Worm (Caenorhabditis elegans) whole organism, L4 larva: ENCODE results near the gene cka-2.
A peak's percentile ranks its signal among the peaks of the same experiment; 100 is the strongest.

Experiments
- F10B5.3 ChIP-seq: sonication (generic microtip); optimal IDR thresholded peaks from 2 replicates; lab custom pipeline; 2016; ENCODE audit warnings: mild to moderate bottlenecking, missing genetic modification characterization, missing compliant biosample characterization
- F37D6.2 ChIP-seq: sonication (generic microtip); optimal IDR thresholded peaks from 2 replicates; lab custom pipeline; 2016; ENCODE audit warnings: mild to moderate bottlenecking, missing genetic modification characterization, missing compliant biosample characterization
- F44E2.7 ChIP-seq: fragments of 200-800 bp; sonication (Bioruptor generic); IDR thresholded peaks from 2 replicates; pipeline ENCODE4 v2.1.2; 2022; ENCODE audit warnings: missing genetic modification characterization, missing compliant biosample characterization
- T20F7.1 ChIP-seq: fragments of 200-800 bp; sonication (Bioruptor generic); optimal IDR thresholded peaks from 2 replicates; lab custom pipeline; 2018; ENCODE audit warnings: mild to moderate bottlenecking, missing genetic modification characterization, missing compliant biosample characterization
- T26A8.4 ChIP-seq: fragments of 200-800 bp; sonication (Bioruptor generic); IDR thresholded peaks from 2 replicates; pipeline ENCODE4 v1.3.6; 2022; ENCODE audit warnings: missing genetic modification characterization, missing compliant biosample characterization
- Y5F2A.4 ChIP-seq: fragments of 200-800 bp; sonication (Bioruptor generic); optimal IDR thresholded peaks from 2 replicates; lab custom pipeline; 2018; ENCODE audit warnings: mild to moderate bottlenecking, missing genetic modification characterization, missing compliant biosample characterization
- ZK337.2 ChIP-seq: fragments of 200-800 bp; sonication (Bioruptor generic); IDR thresholded peaks from 2 replicates; pipeline ENCODE4 v1.3.6; 2022; ENCODE audit warnings: missing genetic modification reagents, missing genetic modification characterization, missing compliant biosample characterization
- aha-1 ChIP-seq: fragments of 150-350 bp; peaks from one replicate; lab custom pipeline; 2014; ENCODE audit warnings: missing biosample characterization, missing genetic modification characterization
- ctbp-1 ChIP-seq: fragments of 200-800 bp; sonication (Bioruptor generic); IDR thresholded peaks from 2 replicates; pipeline ENCODE4 v1.3.6; 2022; ENCODE audit warnings: missing genetic modification reagents, missing genetic modification characterization, missing compliant biosample characterization
- daf-16 ChIP-seq, 3 experiments: sonication (generic microtip); optimal IDR thresholded peaks; 2 replicates each; lab custom pipeline; 2016 to 2017; ENCODE audit warnings: missing genetic modification characterization in 3 of 3, missing genetic modification reagents in 3 of 3, mild to moderate bottlenecking in 2 of 3, missing compliant biosample characterization in 2 of 3, missing biosample characterization in 1 of 3, moderate library complexity in 1 of 3
- daf-19 ChIP-seq: fragments of 200-800 bp; sonication (Bioruptor generic); conservative IDR thresholded peaks from 2 replicates; pipeline ENCODE4 v1.3.6; 2022; ENCODE audit warnings: missing genetic modification characterization, missing compliant biosample characterization
- dmd-9 ChIP-seq: fragments of 200-800 bp; sonication (Bioruptor generic); IDR thresholded peaks from 2 replicates; pipeline ENCODE4 v1.3.6; 2022; ENCODE audit warnings: missing genetic modification reagents, missing genetic modification characterization, missing compliant biosample characterization
- dpl-1 ChIP-seq: fragments of 150-350 bp; optimal IDR thresholded peaks from 2 replicates; lab custom pipeline; 2014; ENCODE audit warnings: missing biosample characterization, missing genetic modification reagents, missing genetic modification characterization
- dve-1 ChIP-seq: sonication (generic microtip); optimal IDR thresholded peaks from 2 replicates; lab custom pipeline; 2017; ENCODE audit warnings: antibody characterized with exemption, mild to moderate bottlenecking, missing genetic modification characterization, missing compliant biosample characterization; ENCODE audit not compliant: insufficient read depth
- hif-1 ChIP-seq, 2 experiments: sonication (generic microtip); optimal IDR thresholded peaks; 2 replicates each; lab custom pipeline; 2016 to 2017; ENCODE audit warnings: missing compliant biosample characterization in 2 of 2, missing genetic modification characterization in 2 of 2, missing genetic modification reagents in 2 of 2, missing genotype in 2 of 2, mild to moderate bottlenecking in 1 of 2
- lin-13 ChIP-seq: fragments of 150-350 bp; optimal IDR thresholded peaks from 2 replicates; lab custom pipeline; 2014; ENCODE audit warnings: missing biosample characterization, missing genetic modification reagents, missing genetic modification characterization
- lin-15B ChIP-seq: fragments of 150-350 bp; sonication (generic microtip); optimal IDR thresholded peaks from 3 replicates; lab custom pipeline; 2014; ENCODE audit warnings: missing biosample characterization, missing genetic modification characterization
- madf-5 ChIP-seq, 2 experiments: fragments of 200-800 bp; sonication (Bioruptor generic); IDR thresholded peaks; 2 replicates each; pipeline ENCODE4 v1.3.6; 2022; ENCODE audit warnings: missing compliant biosample characterization in 2 of 2, missing genetic modification characterization in 2 of 2
- madf-9 ChIP-seq: fragments of 200-800 bp; sonication (Bioruptor generic); conservative IDR thresholded peaks from 2 replicates; pipeline ENCODE4 v1.3.6; 2022; ENCODE audit warnings: missing genetic modification reagents, missing genetic modification characterization, missing compliant biosample characterization
- mdl-1 ChIP-seq, 2 experiments: fragments of 150-350 bp in 1 of 2; sonication (generic microtip) in 1 of 2; optimal IDR thresholded peaks; 2 replicates each; lab custom pipeline; 2014 to 2017; ENCODE audit warnings: missing biosample characterization in 2 of 2, missing genetic modification characterization in 2 of 2
- mes-2 ChIP-seq: sonication (generic microtip); optimal IDR thresholded peaks from 2 replicates; lab custom pipeline; 2016; ENCODE audit warnings: missing genotype, mild to moderate bottlenecking, missing genetic modification characterization, missing compliant biosample characterization; ENCODE audit not compliant: poor library complexity, severe bottlenecking
- mxl-3 ChIP-seq: fragments of 200-800 bp; sonication (Bioruptor generic); optimal IDR thresholded peaks from 2 replicates; lab custom pipeline; 2018; ENCODE audit warnings: mild to moderate bottlenecking, missing genetic modification characterization, missing compliant biosample characterization
- nhr-102 ChIP-seq: sonication (generic microtip); optimal IDR thresholded peaks from 2 replicates; lab custom pipeline; 2016; ENCODE audit warnings: mild to moderate bottlenecking, missing genetic modification characterization, moderate library complexity, missing compliant biosample characterization
- nhr-11 ChIP-seq: fragments of 150-350 bp; optimal IDR thresholded peaks from 2 replicates; lab custom pipeline; 2014; ENCODE audit warnings: missing biosample characterization, missing genetic modification characterization
- nhr-48 ChIP-seq: sonication (generic microtip); optimal IDR thresholded peaks from 2 replicates; lab custom pipeline; 2016; ENCODE audit warnings: mild to moderate bottlenecking, missing genetic modification characterization, missing compliant biosample characterization
- nhr-6 ChIP-seq: fragments of 150-350 bp; optimal IDR thresholded peaks from 2 replicates; lab custom pipeline; 2014; ENCODE audit warnings: missing biosample characterization, missing genetic modification characterization
- nhr-76 ChIP-seq: fragments of 150-350 bp; optimal IDR thresholded peaks from 2 replicates; lab custom pipeline; 2014; ENCODE audit warnings: missing biosample characterization, missing genetic modification characterization
- pha-4 ChIP-seq, 2 experiments: fragments of 150-350 bp in 1 of 2; fragments of 200-800 bp in 1 of 2; sonication (Bioruptor generic) in 1 of 2; IDR thresholded peaks in 1 of 2; optimal IDR thresholded peaks in 1 of 2; 2 replicates each; pipeline versions ENCODE4 v1.3.6 to Lab custom; 2014 to 2022; ENCODE audit warnings: missing genetic modification characterization in 2 of 2, missing genetic modification reagents in 2 of 2, missing biosample characterization in 1 of 2, missing compliant biosample characterization in 1 of 2
- php-3 ChIP-seq: fragments of 200-800 bp; sonication (Bioruptor generic); IDR thresholded peaks from 2 replicates; pipeline ENCODE4 v1.3.6; 2022; ENCODE audit warnings: missing genetic modification reagents, missing genetic modification characterization, missing compliant biosample characterization
- pqm-1 ChIP-seq: sonication (generic microtip); optimal IDR thresholded peaks from 2 replicates; lab custom pipeline; 2017; ENCODE audit warnings: missing biosample characterization, missing genetic modification characterization
- rbr-2 ChIP-seq: sonication (generic microtip); optimal IDR thresholded peaks from 2 replicates; lab custom pipeline; 2016; ENCODE audit warnings: missing genotype, missing genetic modification characterization, missing compliant biosample characterization
- set-16 ChIP-seq: fragments of 200-800 bp; sonication (Bioruptor generic); IDR thresholded peaks from 2 replicates; pipeline ENCODE4 v1.3.6; 2022; ENCODE audit warnings: missing genetic modification reagents, missing genetic modification characterization, missing compliant biosample characterization
- skn-1 ChIP-seq: fragments of 150-350 bp; optimal IDR thresholded peaks from 2 replicates; lab custom pipeline; 2014; ENCODE audit warnings: missing biosample characterization, missing genetic modification characterization
- spr-1 ChIP-seq: sonication (generic microtip); optimal IDR thresholded peaks from 2 replicates; lab custom pipeline; 2016; ENCODE audit warnings: mild to moderate bottlenecking, missing genetic modification characterization, missing compliant biosample characterization
- spr-3 ChIP-seq: fragments of 200-800 bp; sonication (Bioruptor generic); optimal IDR thresholded peaks from 2 replicates; lab custom pipeline; 2018; ENCODE audit warnings: mild to moderate bottlenecking, missing genetic modification characterization, missing compliant biosample characterization
- zag-1 ChIP-seq: fragments of 150-350 bp; optimal IDR thresholded peaks from 2 replicates; lab custom pipeline; 2014; ENCODE audit warnings: missing biosample characterization, missing genetic modification characterization
- zip-11 ChIP-seq: fragments of 200-800 bp; sonication (Bioruptor generic); IDR thresholded peaks from 2 replicates; pipeline ENCODE4 v1.3.6; 2022; ENCODE audit warnings: missing genetic modification characterization, missing compliant biosample characterization

Gene cka-2

ce11 chrX:4265283-4265907 is 20.5 kb upstream of the cka-2 start, which contains the start of gene coel-1 (continued):
- no peak for TF ChIP-seq madf-5 (GFP tag; IDR thresholded peaks at IDR 0.05; lab: Robert Waterston, UW)
- no peak for TF ChIP-seq F44E2.7 (GFP tag; lab: Robert Waterston, UW)
- peak; percentile 78 for TF ChIP-seq set-16 (GFP tag; lab: Robert Waterston, UW)
- peak; percentile 67 for TF ChIP-seq T26A8.4
- TF ChIP-seq ZK337.2: no peak
- TF ChIP-seq dve-1 (tag; lab: Kevin White, UChicago): peak; percentile 35
- no peak for TF ChIP-seq skn-1 (tag; lab: Kevin White, UChicago)
- TF ChIP-seq rbr-2 (tag; lab: Kevin White, UChicago): peak; percentile 59
- TF ChIP-seq nhr-11 (tag; lab: Kevin White, UChicago): no peak
- TF ChIP-seq nhr-76 (tag; lab: Kevin White, UChicago): no peak
- TF ChIP-seq dpl-1 (GFP tag; lab: Kevin White, UChicago): no peak
- no peak for TF ChIP-seq spr-1 (tag; lab: Kevin White, UChicago)
- TF ChIP-seq mes-2 (tag; lab: Kevin White, UChicago): peak; percentile 53
- TF ChIP-seq mxl-3 (GFP tag; lab: Kevin White, UChicago): peak; percentile 73
- TF ChIP-seq dmd-9: no peak
- peak; percentile 45 to 65 for TF ChIP-seq mdl-1 (tag; optimal IDR thresholded peaks at IDR 0.05; lab: Kevin White, UChicago)
- no peak for TF ChIP-seq daf-19 (GFP tag; lab: Robert Waterston, UW)
- no peak for TF ChIP-seq Y5F2A.4 (GFP tag; lab: Kevin White, UChicago)
- TF ChIP-seq F37D6.2 (tag; lab: Kevin White, UChicago): peak; percentile 5
- TF ChIP-seq nhr-48 (tag; lab: Kevin White, UChicago): peak; percentile 27
- TF ChIP-seq hif-1 (tag; optimal IDR thresholded peaks at IDR 0.05; lab: Kevin White, UChicago): peak in 1 of 2 experiments; percentile 4
- peak; percentile 18; the same call in 1 of the 2 replicates for TF ChIP-seq madf-9 (GFP tag; lab: Robert Waterston, UW)
- TF ChIP-seq aha-1 (tag; lab: Kevin White, UChicago): peak; percentile 55
- TF ChIP-seq T20F7.1 (GFP tag; lab: Kevin White, UChicago): no peak
- TF ChIP-seq pha-4 (GFP tag; IDR thresholded peaks at IDR 0.05; lab: Robert Waterston, UW): peak; percentile 32; the same call in 1 of the 2 replicates
- no peak for TF ChIP-seq pha-4 (tag; optimal IDR thresholded peaks at IDR 0.05; lab: Kevin White, UChicago)
- TF ChIP-seq lin-15B (tag; lab: Kevin White, UChicago): no peak
- TF ChIP-seq zip-11: no peak
- TF ChIP-seq lin-13 (GFP tag; lab: Kevin White, UChicago): peak; percentile 2
- no peak for TF ChIP-seq nhr-102 (tag; lab: Kevin White, UChicago)
- no peak for TF ChIP-seq nhr-6 (tag; lab: Kevin White, UChicago)
- no peak for TF ChIP-seq zag-1 (tag; lab: Kevin White, UChicago)
- TF ChIP-seq pqm-1 (tag; lab: Kevin White, UChicago): no peak
- TF ChIP-seq spr-3 (GFP tag; lab: Kevin White, UChicago): no peak
- TF ChIP-seq F10B5.3 (tag; lab: Kevin White, UChicago): no peak
- no peak for TF ChIP-seq php-3 (GFP tag; lab: Robert Waterston, UW)
- TF ChIP-seq daf-16 (GFP tag; optimal IDR thresholded peaks at IDR 0.05; lab: Kevin White, UChicago): no peak
- TF ChIP-seq daf-16 (tag; optimal IDR thresholded peaks at IDR 0.05; lab: Kevin White, UChicago): peak; percentile 37
- TF ChIP-seq ctbp-1 (GFP tag; lab: Robert Waterston, UW): no peak
